Worm (Caenorhabditis elegans) whole organism, L4 larva: Measurements from ENCODE around the gene C07A9.12.

Experiments used
- R02D3.7 ChIP-seq: fragments of 150-350 bp; sonication (generic microtip); optimal IDR thresholded peaks from 3 replicates; lab custom pipeline; 2014; ENCODE audit warnings: missing biosample characterization, missing genetic modification characterization
- T20F7.1 ChIP-seq: fragments of 200-800 bp; sonication (Bioruptor generic); optimal IDR thresholded peaks from 2 replicates; lab custom pipeline; 2018; ENCODE audit warnings: mild to moderate bottlenecking, missing genetic modification characterization, missing compliant biosample characterization
- Y75B8A.6 ChIP-seq: fragments of 200-800 bp; sonication (Bioruptor generic); IDR thresholded peaks from 2 replicates; pipeline ENCODE4 v1.3.6; 2022; ENCODE audit warnings: missing genetic modification reagents, missing genetic modification characterization, missing compliant biosample characterization
- ZK337.2 ChIP-seq: fragments of 200-800 bp; sonication (Bioruptor generic); IDR thresholded peaks from 2 replicates; pipeline ENCODE4 v1.3.6; 2022; ENCODE audit warnings: missing genetic modification reagents, missing genetic modification characterization, missing compliant biosample characterization
- ama-1 ChIP-seq: fragments of 150-350 bp; optimal IDR thresholded peaks from 2 replicates; lab custom pipeline; 2014; ENCODE audit warnings: inconsistent platforms, mixed read lengths
- arid-1 ChIP-seq: fragments of 200-800 bp; sonication (Bioruptor generic); conservative IDR thresholded peaks from 2 replicates; pipeline ENCODE4 v1.3.6; 2022; ENCODE audit warnings: missing genetic modification reagents, missing genetic modification characterization, missing compliant biosample characterization
- ceh-28 ChIP-seq: fragments of 150-350 bp; optimal IDR thresholded peaks from 2 replicates; lab custom pipeline; 2014; ENCODE audit warnings: missing biosample characterization, missing genetic modification reagents, missing genetic modification characterization
- ceh-32 ChIP-seq: sonication (generic microtip); optimal IDR thresholded peaks from 2 replicates; lab custom pipeline; 2016; ENCODE audit warnings: mild to moderate bottlenecking, missing genetic modification characterization, missing compliant biosample characterization; ENCODE audit not compliant: poor library complexity
- ctbp-1 ChIP-seq: fragments of 200-800 bp; sonication (Bioruptor generic); IDR thresholded peaks from 2 replicates; pipeline ENCODE4 v1.3.6; 2022; ENCODE audit warnings: missing genetic modification reagents, missing genetic modification characterization, missing compliant biosample characterization
- daf-12 ChIP-seq: fragments of 150-350 bp; optimal IDR thresholded peaks from 2 replicates; lab custom pipeline; 2014; ENCODE audit warnings: missing biosample characterization, missing genetic modification reagents, missing genetic modification characterization
- daf-16 ChIP-seq, 3 experiments: sonication (generic microtip); optimal IDR thresholded peaks; 2 replicates each; lab custom pipeline; 2016 to 2017; ENCODE audit warnings: missing genetic modification characterization in 3 of 3, missing genetic modification reagents in 3 of 3, mild to moderate bottlenecking in 2 of 3, missing compliant biosample characterization in 2 of 3, missing biosample characterization in 1 of 3, moderate library complexity in 1 of 3
- daf-19 ChIP-seq: fragments of 200-800 bp; sonication (Bioruptor generic); conservative IDR thresholded peaks from 2 replicates; pipeline ENCODE4 v1.3.6; 2022; ENCODE audit warnings: missing genetic modification characterization, missing compliant biosample characterization
- daf-8 ChIP-seq: fragments of 200-800 bp; sonication (Bioruptor generic); IDR thresholded peaks from 2 replicates; pipeline ENCODE4 v1.3.6; 2022; ENCODE audit warnings: missing genetic modification characterization, missing compliant biosample characterization
- dmd-6 ChIP-seq: fragments of 200-800 bp; sonication (Bioruptor generic); IDR thresholded peaks from 2 replicates; pipeline ENCODE4 v1.3.6; 2022; ENCODE audit warnings: missing genetic modification reagents, missing genetic modification characterization, missing compliant biosample characterization
- dmd-8 ChIP-seq: fragments of 200-800 bp; sonication (Bioruptor generic); IDR thresholded peaks from 2 replicates; pipeline ENCODE4 v1.3.6; 2022; ENCODE audit warnings: missing genetic modification characterization, missing compliant biosample characterization
- gei-8 ChIP-seq: fragments of 200-800 bp; sonication (Bioruptor generic); optimal IDR thresholded peaks from 2 replicates; lab custom pipeline; 2018; ENCODE audit warnings: mild to moderate bottlenecking, missing genetic modification characterization, missing compliant biosample characterization
- hlh-30 ChIP-seq: sonication (generic microtip); optimal IDR thresholded peaks from 2 replicates; lab custom pipeline; 2017; ENCODE audit warnings: antibody characterized with exemption, mild to moderate bottlenecking, missing genetic modification characterization, missing compliant biosample characterization; ENCODE audit not compliant: insufficient read depth
- hmg-1.1 ChIP-seq: fragments of 200-800 bp; sonication (Bioruptor generic); IDR thresholded peaks from 2 replicates; pipeline ENCODE4 v1.3.6; 2022; ENCODE audit warnings: missing genetic modification reagents, missing genetic modification characterization, missing compliant biosample characterization
- lin-15B ChIP-seq: fragments of 150-350 bp; sonication (generic microtip); optimal IDR thresholded peaks from 3 replicates; lab custom pipeline; 2014; ENCODE audit warnings: missing biosample characterization, missing genetic modification characterization
- lin-39 ChIP-seq: fragments of 150-350 bp; optimal IDR thresholded peaks from 2 replicates; lab custom pipeline; 2014; ENCODE audit warnings: missing biosample characterization, missing genetic modification reagents, missing genetic modification characterization
- lsy-2 ChIP-seq, 2 experiments: fragments of 150-350 bp in 1 of 2; sonication (generic microtip) in 1 of 2; optimal IDR thresholded peaks; 2 replicates each; lab custom pipeline; 2014 to 2017; ENCODE audit warnings: missing biosample characterization in 2 of 2, missing genetic modification characterization in 2 of 2
- mes-2 ChIP-seq: sonication (generic microtip); optimal IDR thresholded peaks from 2 replicates; lab custom pipeline; 2016; ENCODE audit warnings: missing genotype, mild to moderate bottlenecking, missing genetic modification characterization, missing compliant biosample characterization; ENCODE audit not compliant: poor library complexity, severe bottlenecking
- mxl-3 ChIP-seq: fragments of 200-800 bp; sonication (Bioruptor generic); optimal IDR thresholded peaks from 2 replicates; lab custom pipeline; 2018; ENCODE audit warnings: mild to moderate bottlenecking, missing genetic modification characterization, missing compliant biosample characterization
- nhr-102 ChIP-seq: sonication (generic microtip); optimal IDR thresholded peaks from 2 replicates; lab custom pipeline; 2016; ENCODE audit warnings: mild to moderate bottlenecking, missing genetic modification characterization, moderate library complexity, missing compliant biosample characterization
- nhr-11 ChIP-seq: fragments of 150-350 bp; optimal IDR thresholded peaks from 2 replicates; lab custom pipeline; 2014; ENCODE audit warnings: missing biosample characterization, missing genetic modification characterization
- nhr-237 ChIP-seq: sonication (generic microtip); optimal IDR thresholded peaks from 2 replicates; lab custom pipeline; 2017; ENCODE audit warnings: missing biosample characterization, missing genetic modification characterization
- nhr-25 ChIP-seq: sonication (generic microtip); optimal IDR thresholded peaks from 2 replicates; lab custom pipeline; 2017; ENCODE audit warnings: missing genetic modification characterization, mild to moderate bottlenecking, missing compliant biosample characterization, antibody characterized with exemption, moderate library complexity, borderline replicate concordance; ENCODE audit not compliant: insufficient read depth
- nhr-42 ChIP-seq: fragments of 200-800 bp; sonication (Bioruptor generic); IDR thresholded peaks from 2 replicates; pipeline ENCODE4 v1.3.6; 2022; ENCODE audit warnings: missing genetic modification characterization, missing compliant biosample characterization
- nhr-48 ChIP-seq: sonication (generic microtip); optimal IDR thresholded peaks from 2 replicates; lab custom pipeline; 2016; ENCODE audit warnings: mild to moderate bottlenecking, missing genetic modification characterization, missing compliant biosample characterization
- nhr-76 ChIP-seq: fragments of 150-350 bp; optimal IDR thresholded peaks from 2 replicates; lab custom pipeline; 2014; ENCODE audit warnings: missing biosample characterization, missing genetic modification characterization
- nhr-77 ChIP-seq: fragments of 150-350 bp; optimal IDR thresholded peaks from 2 replicates; lab custom pipeline; 2014; ENCODE audit warnings: missing biosample characterization, missing genetic modification characterization
- pha-4 ChIP-seq, 2 experiments: fragments of 150-350 bp in 1 of 2; fragments of 200-800 bp in 1 of 2; sonication (Bioruptor generic) in 1 of 2; IDR thresholded peaks in 1 of 2; optimal IDR thresholded peaks in 1 of 2; 2 replicates each; pipeline versions ENCODE4 v1.3.6 to Lab custom; 2014 to 2022; ENCODE audit warnings: missing genetic modification characterization in 2 of 2, missing genetic modification reagents in 2 of 2, missing biosample characterization in 1 of 2, missing compliant biosample characterization in 1 of 2
- saeg-2 ChIP-seq: fragments of 200-800 bp; sonication (Bioruptor generic); IDR thresholded peaks from 2 replicates; pipeline ENCODE4 v1.3.6; 2022; ENCODE audit warnings: missing genetic modification reagents, missing genetic modification characterization, missing compliant biosample characterization
- set-16 ChIP-seq: fragments of 200-800 bp; sonication (Bioruptor generic); IDR thresholded peaks from 2 replicates; pipeline ENCODE4 v1.3.6; 2022; ENCODE audit warnings: missing genetic modification reagents, missing genetic modification characterization, missing compliant biosample characterization
- skn-1 ChIP-seq: fragments of 150-350 bp; optimal IDR thresholded peaks from 2 replicates; lab custom pipeline; 2014; ENCODE audit warnings: missing biosample characterization, missing genetic modification characterization
- spr-1 ChIP-seq: sonication (generic microtip); optimal IDR thresholded peaks from 2 replicates; lab custom pipeline; 2016; ENCODE audit warnings: mild to moderate bottlenecking, missing genetic modification characterization, missing compliant biosample characterization
- spr-3 ChIP-seq: fragments of 200-800 bp; sonication (Bioruptor generic); optimal IDR thresholded peaks from 2 replicates; lab custom pipeline; 2018; ENCODE audit warnings: mild to moderate bottlenecking, missing genetic modification characterization, missing compliant biosample characterization
- tag-97 ChIP-seq: fragments of 200-800 bp; sonication (Bioruptor generic); IDR thresholded peaks from 2 replicates; pipeline ENCODE4 v1.3.6; 2022; ENCODE audit warnings: missing genetic modification characterization, missing compliant biosample characterization
- unc-130 ChIP-seq: sonication (generic microtip); optimal IDR thresholded peaks from 2 replicates; lab custom pipeline; 2016; ENCODE audit warnings: missing genetic modification reagents, missing genetic modification characterization, missing compliant biosample characterization
- unc-39 ChIP-seq: sonication (generic microtip); optimal IDR thresholded peaks from 2 replicates; lab custom pipeline; 2017; ENCODE audit warnings: missing biosample characterization, missing genetic modification characterization
- unc-62 ChIP-seq, 3 experiments: fragments of 150-350 bp in 1 of 3; sonication (generic microtip); optimal IDR thresholded peaks in 2 of 3; peaks in 1 of 3; 1 replicate in 1 of 3; 2 replicates in 2 of 3; lab custom pipeline; 2014 to 2017; ENCODE audit warnings: missing biosample characterization in 3 of 3, missing genetic modification characterization in 3 of 3, missing genetic modification reagents in 3 of 3, missing genotype in 1 of 3
- vab-7 ChIP-seq: fragments of 200-800 bp; sonication (Bioruptor generic); IDR thresholded peaks from 2 replicates; pipeline ENCODE4 v1.3.6; 2022; ENCODE audit warnings: missing genetic modification reagents, missing genetic modification characterization, missing compliant biosample characterization
- zfp-3 ChIP-seq: fragments of 200-800 bp; sonication (Bioruptor generic); conservative IDR thresholded peaks from 2 replicates; pipeline ENCODE4 v1.3.6; 2022; ENCODE audit warnings: missing genetic modification reagents, missing genetic modification characterization, missing compliant biosample characterization
- zip-11 ChIP-seq: fragments of 200-800 bp; sonication (Bioruptor generic); IDR thresholded peaks from 2 replicates; pipeline ENCODE4 v1.3.6; 2022; ENCODE audit warnings: missing genetic modification characterization, missing compliant biosample characterization
- zip-2 ChIP-seq: fragments of 150-350 bp; optimal IDR thresholded peaks from 2 replicates; lab custom pipeline; 2014; ENCODE audit warnings: missing biosample characterization, missing genetic modification characterization
- ztf-11 ChIP-seq: fragments of 150-350 bp; optimal IDR thresholded peaks from 2 replicates; lab custom pipeline; 2014; ENCODE audit warnings: missing biosample characterization, missing genetic modification characterization
- ztf-7 ChIP-seq: fragments of 150-350 bp; optimal IDR thresholded peaks from 2 replicates; lab custom pipeline; 2014; ENCODE audit warnings: missing biosample characterization, missing genetic modification characterization

C07A9.12 gene

ce11 chrIII:9752852-9753251, 25.5 kb upstream of the C07A9.12 start, which contains the start of gene ech-6 (continued):
- TF ChIP-seq unc-62 (GFP tag; optimal IDR thresholded peaks at IDR 0.05 in 1 of 2; lab: Kevin White, UChicago) (no peak), unc-62 (tag; optimal IDR thresholded peaks at IDR 0.05; lab: Kevin White, UChicago) (no peak), nhr-102 (tag; lab: Kevin White, UChicago) (peak; percentile 45), mes-2 (tag; lab: Kevin White, UChicago) (peak; percentile 1)

DNA sequence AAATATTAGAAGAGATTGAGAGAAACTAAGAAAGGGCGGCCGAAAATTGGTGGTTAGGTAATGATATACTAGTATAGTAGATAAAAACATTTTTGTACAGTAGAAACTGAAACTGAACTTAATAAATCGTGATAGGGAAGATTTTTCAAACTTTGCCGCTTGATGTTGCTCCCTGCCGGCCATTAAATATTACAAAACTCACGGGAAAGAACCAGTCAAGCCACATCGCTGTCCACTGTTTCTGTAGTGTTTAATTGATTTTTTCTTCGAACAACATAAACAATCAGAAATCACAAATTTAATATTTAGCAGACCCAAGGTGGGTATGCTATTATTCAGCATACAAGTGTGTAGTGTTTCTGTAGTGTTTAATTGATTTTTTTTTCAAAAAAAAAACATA, 23.7 kb upstream of the C07A9.12 start, which contains the start of gene T05G5.5:
Gene T05G5.5 (minus strand): TSS at position 359 of the 400 bp plus-strand sequence.
- TF ChIP-seq daf-12 (tag; lab: Kevin White, UChicago) (no peak), zip-2 (tag; lab: Kevin White, UChicago) (no peak), vab-7 (no peak), nhr-77 (tag; lab: Kevin White, UChicago) (no peak), mes-2 (tag; lab: Kevin White, UChicago) (peak; percentile 41), ama-1 (lab: Kevin White, UChicago) (no peak), arid-1 (GFP tag; lab: Robert Waterston, UW) (no peak), dmd-6 (GFP tag; lab: Robert Waterston, UW) (no peak), saeg-2 (GFP tag; lab: Robert Waterston, UW) (no peak), unc-130 (GFP tag; lab: Kevin White, UChicago) (no peak), ceh-28 (tag; lab: Kevin White, UChicago) (no peak), lsy-2 (tag; optimal IDR thresholded peaks at IDR 0.05; lab: Kevin White, UChicago) (peak in 1 of 2 experiments; percentile 18), ceh-32 (tag; lab: Kevin White, UChicago) (no peak), ctbp-1 (no peak), tag-97 (no peak), nhr-11 (no peak), ztf-11 (tag; lab: Kevin White, UChicago) (no peak), R02D3.7 (tag; lab: Kevin White, UChicago) (no peak), lin-39 (tag; lab: Kevin White, UChicago) (no peak), pha-4 (GFP tag; IDR thresholded peaks at IDR 0.05; lab: Robert Waterston, UW) (no peak), pha-4 (tag; optimal IDR thresholded peaks at IDR 0.05; lab: Kevin White, UChicago) (no peak), ZK337.2 (GFP tag; lab: Robert Waterston, UW) (no peak), daf-19 (GFP tag; lab: Robert Waterston, UW) (no peak), nhr-102 (tag; lab: Kevin White, UChicago) (peak; percentile 73), ztf-7 (tag; lab: Kevin White, UChicago) (no peak), lin-15B (no peak), T20F7.1 (GFP tag; lab: Kevin White, UChicago) (no peak), gei-8 (GFP tag; lab: Kevin White, UChicago) (no peak), daf-8 (no peak), dmd-8 (GFP tag; lab: Robert Waterston, UW) (0 out of 2 replicates have a peak, but pooled peaks have one; percentile 33), zip-11 (GFP tag; lab: Robert Waterston, UW) (no peak), set-16 (no peak), hmg-1.1 (GFP tag; lab: Robert Waterston, UW) (no peak), daf-16 (GFP tag; optimal IDR thresholded peaks at IDR 0.05; lab: Kevin White, UChicago) (no peak), daf-16 (tag; optimal IDR thresholded peaks at IDR 0.05; lab: Kevin White, UChicago) (peak; percentile 76), unc-39 (tag; lab: Kevin White, UChicago) (no peak), nhr-25 (no peak), spr-1 (tag; lab: Kevin White, UChicago) (peak; percentile 3), mxl-3 (GFP tag; lab: Kevin White, UChicago) (no peak), spr-3 (no peak), zfp-3 (GFP tag; lab: Robert Waterston, UW) (no peak), nhr-76 (tag; lab: Kevin White, UChicago) (no peak), nhr-42 (GFP tag; lab: Robert Waterston, UW) (no peak), hlh-30 (tag; lab: Kevin White, UChicago) (no peak), Y75B8A.6 (GFP tag; lab: Robert Waterston, UW) (no peak), skn-1 (tag; lab: Kevin White, UChicago) (no peak), nhr-237 (no peak), unc-62 (GFP tag; optimal IDR thresholded peaks at IDR 0.05 in 1 of 2; lab: Kevin White, UChicago) (peak in 1 of 2 experiments; percentile 26), unc-62 (tag; optimal IDR thresholded peaks at IDR 0.05; lab: Kevin White, UChicago) (no peak), nhr-48 (no peak)
